Worm (Caenorhabditis elegans): ENCODE data around the gene tub-1.

The tub-1 gene

ce11 chrII:8128273-8129039, 28.3 kb downstream of the tub-1 start:
- no peak for TF ChIP-seq ztf-11 (tag; optimal IDR thresholded peaks at IDR 0.05)
- no peak for TF ChIP-seq daf-12 (tag; optimal IDR thresholded peaks at IDR 0.05)
- TF ChIP-seq nhr-12 (tag; optimal IDR thresholded peaks at IDR 0.05) = no peak
- TF ChIP-seq elt-1 (tag; optimal IDR thresholded peaks at IDR 0.05) = peak; percentile 55
- peak; percentile 42 for TF ChIP-seq unc-62 (GFP tag; optimal IDR thresholded peaks at IDR 0.05)
- no peak for TF ChIP-seq snpc-4 (tag; optimal IDR thresholded peaks at IDR 0.05)
- no peak for TF ChIP-seq eor-1 (tag; optimal IDR thresholded peaks at IDR 0.05)
- TF ChIP-seq nhr-67 (tag; optimal IDR thresholded peaks at IDR 0.05) = no peak
- TF ChIP-seq aly-2 (tag; optimal IDR thresholded peaks at IDR 0.05) = no peak
- no peak for TF ChIP-seq jun-1 (tag; optimal IDR thresholded peaks at IDR 0.05)
- no peak for TF ChIP-seq ceh-9 (tag; optimal IDR thresholded peaks at IDR 0.05)
- TF ChIP-seq nfya-1 (tag; optimal IDR thresholded peaks at IDR 0.05; ENCODE audit: insufficient read depth) = peak; percentile 85
- no peak for TF ChIP-seq zag-1 (tag; optimal IDR thresholded peaks at IDR 0.05)
- no peak for TF ChIP-seq nhr-11 (tag; optimal IDR thresholded peaks at IDR 0.05)
- TF ChIP-seq nhr-237 (tag; optimal IDR thresholded peaks at IDR 0.05) = no peak
- no peak for TF ChIP-seq fkh-10 (GFP tag; optimal IDR thresholded peaks at IDR 0.05)
- TF ChIP-seq fkh-2 (tag; optimal IDR thresholded peaks at IDR 0.05) = no peak
- TF ChIP-seq R02D3.7 (tag; optimal IDR thresholded peaks at IDR 0.05) = no peak
- TF ChIP-seq ztf-4 (tag; optimal IDR thresholded peaks at IDR 0.05) = peak; percentile 50
- no peak for TF ChIP-seq fos-1 (tag; optimal IDR thresholded peaks at IDR 0.05)
- no peak for TF ChIP-seq mdl-1 (tag; optimal IDR thresholded peaks at IDR 0.05)
- TF ChIP-seq tbx-2 (tag; optimal IDR thresholded peaks at IDR 0.05) = peak; percentile 0
- no peak for TF ChIP-seq mml-1 (tag; optimal IDR thresholded peaks at IDR 0.05)
- TF ChIP-seq elt-3 (tag; optimal IDR thresholded peaks at IDR 0.05) = peak in 1 of 3 experiments; percentile 52
- TF ChIP-seq egl-5 (tag; optimal IDR thresholded peaks at IDR 0.05) = no peak
- TF ChIP-seq pha-4 (tag; optimal IDR thresholded peaks at IDR 0.05) = peak; percentile 69
- no peak for TF ChIP-seq ceh-82 (tag; optimal IDR thresholded peaks at IDR 0.05)
- peak; percentile 44 for TF ChIP-seq ceh-28 (tag; optimal IDR thresholded peaks at IDR 0.05)
- TF ChIP-seq elt-2 (tag; optimal IDR thresholded peaks at IDR 0.05) = peak; percentile 35
- TF ChIP-seq ZK546.5 (tag; optimal IDR thresholded peaks at IDR 0.05) = no peak
- TF ChIP-seq skn-1 (tag; optimal IDR thresholded peaks at IDR 0.05) = peak; percentile 27
- TF ChIP-seq nhr-28 (tag; optimal IDR thresholded peaks at IDR 0.05) = no peak
- no peak for TF ChIP-seq lsy-12 (tag; optimal IDR thresholded peaks at IDR 0.05)
- peak; percentile 79 for TF ChIP-seq lin-39 (tag; optimal IDR thresholded peaks at IDR 0.05)
- peak; percentile 94 for TF ChIP-seq nhr-25 (tag; optimal IDR thresholded peaks at IDR 0.05)
- no peak for TF ChIP-seq lin-15B (tag; optimal IDR thresholded peaks at IDR 0.05)
- no peak for TF ChIP-seq unc-39 (tag; optimal IDR thresholded peaks at IDR 0.05)
- TF ChIP-seq hmg-11 (tag; optimal IDR thresholded peaks at IDR 0.05) = peak; percentile 71
- peak; percentile 49 for TF ChIP-seq nhr-23 (tag; optimal IDR thresholded peaks at IDR 0.05)
- no peak for TF ChIP-seq sea-2 (GFP tag; optimal IDR thresholded peaks at IDR 0.05)
- no peak for TF ChIP-seq egl-27 (tag; optimal IDR thresholded peaks at IDR 0.05)
- no peak for TF ChIP-seq nhr-77 (tag; optimal IDR thresholded peaks at IDR 0.05)
- no peak for TF ChIP-seq ceh-16 (tag; optimal IDR thresholded peaks at IDR 0.05)
- TF ChIP-seq nhr-43 (tag; optimal IDR thresholded peaks at IDR 0.05; ENCODE audit: poor library complexity, severe bottlenecking) = peak; percentile 58
- peak; percentile 40 for TF ChIP-seq ama-1 (optimal IDR thresholded peaks at IDR 0.05)
- no peak for TF ChIP-seq nhr-76 (tag; optimal IDR thresholded peaks at IDR 0.05)

Measured in whole organism, L3 larva.